Worm (Caenorhabditis elegans): ENCODE results near the gene C05C12.6.

DNA sequence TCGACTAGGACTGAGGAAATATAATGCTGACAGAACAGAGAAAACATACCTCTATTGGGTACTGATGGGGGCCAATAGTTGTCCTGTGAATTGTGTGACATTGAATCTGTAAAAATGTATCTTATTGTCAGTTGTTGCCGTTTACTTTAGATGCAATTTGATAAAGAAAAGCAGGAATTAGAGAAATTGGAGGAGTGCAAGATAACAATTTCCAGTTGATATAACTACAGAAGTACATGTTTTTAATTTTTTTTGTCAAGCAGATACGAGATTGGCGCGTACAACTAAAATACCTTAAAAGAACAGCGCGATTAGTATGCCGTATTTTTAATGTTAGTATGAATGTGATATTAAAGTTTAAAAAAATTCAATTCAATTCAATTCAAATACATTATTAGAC is 23.2 kb downstream of the C05C12.6 start, which contains the start of gene zip-6:
- TF ChIP-seq ztf-23 (GFP tag; IDR thresholded peaks at IDR 0.05) (no peak), flt-1 (GFP tag; IDR thresholded peaks at IDR 0.05) (no peak), cog-1 (tag; optimal IDR thresholded peaks at IDR 0.05) (no peak), ztf-29 (GFP tag; IDR thresholded peaks at IDR 0.05) (no peak), T22C8.4 (GFP tag; IDR thresholded peaks at IDR 0.05) (no peak), ref-1 (GFP tag; conservative IDR thresholded peaks at IDR 0.05) (no peak)

Data from whole organism, midembryonic.